Worm (Caenorhabditis elegans) whole organism, L1 larva: ENCODE data around the gene iscu-1.

ENCODE experiments used
- C16A3.4 ChIP-seq: fragments of 150-350 bp; optimal IDR thresholded peaks from 2 replicates; lab custom pipeline; 2014; ENCODE audit warnings: missing biosample characterization, missing genetic modification characterization
- F16B12.6 ChIP-seq: fragments of 150-350 bp; optimal IDR thresholded peaks from 2 replicates; lab custom pipeline; 2014; ENCODE audit warnings: missing biosample characterization, missing genetic modification characterization
- aly-2 ChIP-seq: fragments of 150-350 bp; optimal IDR thresholded peaks from 2 replicates; lab custom pipeline; 2014; ENCODE audit warnings: missing biosample characterization, missing genetic modification characterization
- blmp-1 ChIP-seq: fragments of 150-350 bp; optimal IDR thresholded peaks from 2 replicates; lab custom pipeline; 2014; ENCODE audit warnings: missing biosample characterization, missing genetic modification characterization
- ceh-88 ChIP-seq: fragments of 200-800 bp; sonication (Bioruptor generic); IDR thresholded peaks from 2 replicates; pipeline ENCODE4 v1.3.6; 2022; ENCODE audit warnings: missing genetic modification characterization, missing compliant biosample characterization
- ceh-90 ChIP-seq: sonication (generic microtip); optimal IDR thresholded peaks from 2 replicates; lab custom pipeline; 2016; ENCODE audit warnings: missing genetic modification characterization, missing compliant biosample characterization
- dpl-1 ChIP-seq, 3 experiments: fragments of 150-350 bp in 2 of 3; sonication (generic microtip) in 1 of 3; optimal IDR thresholded peaks; 2 replicates each; lab custom pipeline; 2014 to 2017; ENCODE audit warnings: missing biosample characterization in 3 of 3, missing genetic modification characterization in 3 of 3, missing genetic modification reagents in 3 of 3
- dsc-1 ChIP-seq: sonication (generic microtip); optimal IDR thresholded peaks from 2 replicates; lab custom pipeline; 2016; ENCODE audit warnings: mild to moderate bottlenecking, missing genetic modification characterization, missing compliant biosample characterization
- efl-1 ChIP-seq, 4 experiments: fragments of 150-350 bp; optimal IDR thresholded peaks in 3 of 4; peaks in 1 of 4; 1 replicate in 1 of 4; 2 replicates in 3 of 4; lab custom pipeline; 2014; ENCODE audit warnings: missing biosample characterization in 2 of 4, missing genetic modification characterization in 2 of 4, missing genetic modification reagents in 2 of 4
- efl-3 ChIP-seq: fragments of 200-800 bp; sonication (Bioruptor generic); optimal IDR thresholded peaks from 2 replicates; lab custom pipeline; 2018; ENCODE audit warnings: mild to moderate bottlenecking, missing genetic modification characterization, missing compliant biosample characterization
- egl-13 ChIP-seq: sonication (generic microtip); optimal IDR thresholded peaks from 2 replicates; lab custom pipeline; 2016; ENCODE audit warnings: missing genotype, missing genetic modification reagents, missing genetic modification characterization, missing compliant biosample characterization
- elt-3 ChIP-seq, 6 experiments: fragments of 150-350 bp in 1 of 6; sonication (generic microtip); optimal IDR thresholded peaks; 2 replicates each; lab custom pipeline; 2017 to 2018; ENCODE audit warnings: missing biosample characterization in 6 of 6, missing genetic modification characterization in 6 of 6, inconsistent platforms in 1 of 6
- fkh-10 ChIP-seq: sonication (generic microtip); optimal IDR thresholded peaks from 2 replicates; lab custom pipeline; 2017; ENCODE audit warnings: missing biosample characterization, missing genetic modification reagents, missing genetic modification characterization
- fkh-4 ChIP-seq: sonication (generic microtip); optimal IDR thresholded peaks from 2 replicates; lab custom pipeline; 2016; ENCODE audit warnings: missing compliant biosample characterization, missing genetic modification characterization, borderline replicate concordance
- fkh-8 ChIP-seq: sonication (generic microtip); optimal IDR thresholded peaks from 2 replicates; lab custom pipeline; 2016; ENCODE audit warnings: mild to moderate bottlenecking, missing genetic modification characterization, missing compliant biosample characterization
- fos-1 ChIP-seq: fragments of 150-350 bp; optimal IDR thresholded peaks from 2 replicates; lab custom pipeline; 2014; ENCODE audit warnings: missing biosample characterization, missing genetic modification characterization
- hpl-2 ChIP-seq: fragments of 150-350 bp; optimal IDR thresholded peaks from 2 replicates; lab custom pipeline; 2014; ENCODE audit warnings: missing biosample characterization, missing genetic modification reagents, missing genetic modification characterization
- irx-1 ChIP-seq: sonication (generic microtip); optimal IDR thresholded peaks from 2 replicates; lab custom pipeline; 2016; ENCODE audit warnings: missing genetic modification characterization, missing compliant biosample characterization
- jun-1 ChIP-seq: fragments of 150-350 bp; optimal IDR thresholded peaks from 2 replicates; lab custom pipeline; 2014; ENCODE audit warnings: missing biosample characterization, missing genetic modification reagents, missing genetic modification characterization
- lin-13 ChIP-seq: fragments of 150-350 bp; optimal IDR thresholded peaks from 2 replicates; lab custom pipeline; 2014; ENCODE audit warnings: missing biosample characterization, missing genetic modification reagents, missing genetic modification characterization
- lin-15B ChIP-seq: fragments of 150-350 bp; sonication (generic microtip); optimal IDR thresholded peaks from 3 replicates; lab custom pipeline; 2014; ENCODE audit warnings: missing biosample characterization, missing genetic modification characterization
- lin-35 ChIP-seq, 2 experiments: fragments of 150-350 bp; optimal IDR thresholded peaks; 2 replicates each; lab custom pipeline; 2014; ENCODE audit warnings: missing biosample characterization in 2 of 2, missing genetic modification characterization in 2 of 2, missing genetic modification reagents in 2 of 2
- lin-39 ChIP-seq: fragments of 150-350 bp; optimal IDR thresholded peaks from 2 replicates; lab custom pipeline; 2014; ENCODE audit warnings: missing biosample characterization, missing genetic modification reagents, missing genetic modification characterization
- mdl-1 ChIP-seq, 2 experiments: fragments of 150-350 bp; optimal IDR thresholded peaks; 2 replicates each; lab custom pipeline; 2014 to 2017; ENCODE audit warnings: missing biosample characterization in 2 of 2, missing genetic modification characterization in 2 of 2, inconsistent platforms in 1 of 2
- mef-2 ChIP-seq: fragments of 150-350 bp; optimal IDR thresholded peaks from 2 replicates; lab custom pipeline; 2014; ENCODE audit warnings: missing biosample characterization, missing genetic modification characterization
- mep-1 ChIP-seq: fragments of 150-350 bp; optimal IDR thresholded peaks from 2 replicates; lab custom pipeline; 2014; ENCODE audit warnings: missing biosample characterization, missing genetic modification characterization
- nhr-11 ChIP-seq: fragments of 150-350 bp; optimal IDR thresholded peaks from 2 replicates; lab custom pipeline; 2014; ENCODE audit warnings: missing biosample characterization, missing genetic modification characterization
- nhr-12 ChIP-seq: sonication (generic microtip); optimal IDR thresholded peaks from 2 replicates; lab custom pipeline; 2017; ENCODE audit warnings: missing biosample characterization, missing genetic modification characterization
- nhr-19 ChIP-seq: fragments of 200-800 bp; sonication (Bioruptor generic); conservative IDR thresholded peaks from 2 replicates; pipeline ENCODE4 v1.3.6; 2022; ENCODE audit warnings: missing genetic modification characterization, missing compliant biosample characterization
- nhr-20 ChIP-seq: sonication (generic microtip); optimal IDR thresholded peaks from 2 replicates; lab custom pipeline; 2016; ENCODE audit warnings: mild to moderate bottlenecking, missing genetic modification characterization, missing compliant biosample characterization
- nhr-237 ChIP-seq: fragments of 150-350 bp; optimal IDR thresholded peaks from 2 replicates; lab custom pipeline; 2014; ENCODE audit warnings: missing biosample characterization, missing genetic modification characterization
- nhr-47 ChIP-seq: sonication (generic microtip); optimal IDR thresholded peaks from 2 replicates; lab custom pipeline; 2016; ENCODE audit warnings: mild to moderate bottlenecking, missing genetic modification characterization, moderate library complexity, missing compliant biosample characterization
- nhr-71 ChIP-seq: sonication (generic microtip); optimal IDR thresholded peaks from 2 replicates; lab custom pipeline; 2016; ENCODE audit warnings: mild to moderate bottlenecking, missing genetic modification characterization, moderate library complexity, missing compliant biosample characterization
- nhr-76 ChIP-seq: sonication (generic microtip); optimal IDR thresholded peaks from 2 replicates; lab custom pipeline; 2017; ENCODE audit warnings: missing biosample characterization, missing genetic modification characterization
- nhr-77 ChIP-seq: fragments of 150-350 bp; optimal IDR thresholded peaks from 2 replicates; lab custom pipeline; 2014; ENCODE audit warnings: missing biosample characterization, missing genetic modification characterization
- nhr-84 ChIP-seq: sonication (generic microtip); optimal IDR thresholded peaks from 2 replicates; lab custom pipeline; 2017; ENCODE audit warnings: missing biosample characterization, missing genetic modification characterization
- nhr-90 ChIP-seq: sonication (generic microtip); optimal IDR thresholded peaks from 2 replicates; lab custom pipeline; 2016; ENCODE audit warnings: mild to moderate bottlenecking, missing genetic modification characterization, missing compliant biosample characterization; ENCODE audit not compliant: poor library complexity
- pag-3 ChIP-seq: sonication (generic microtip); optimal IDR thresholded peaks from 2 replicates; lab custom pipeline; 2017; ENCODE audit warnings: missing genetic modification characterization, mild to moderate bottlenecking, missing compliant biosample characterization, antibody characterized with exemption, borderline replicate concordance; ENCODE audit not compliant: insufficient read depth
- pax-3 ChIP-seq: fragments of 200-800 bp; sonication (Bioruptor generic); optimal IDR thresholded peaks from 2 replicates; lab custom pipeline; 2018; ENCODE audit warnings: mild to moderate bottlenecking, missing genetic modification characterization, moderate library complexity, missing compliant biosample characterization
- rnt-1 ChIP-seq: sonication (generic microtip); optimal IDR thresholded peaks from 2 replicates; lab custom pipeline; 2016; ENCODE audit warnings: mild to moderate bottlenecking, missing genetic modification characterization, moderate library complexity, missing compliant biosample characterization
- skn-1 ChIP-seq: fragments of 150-350 bp; optimal IDR thresholded peaks from 2 replicates; lab custom pipeline; 2014; ENCODE audit warnings: missing biosample characterization, missing genetic modification characterization
- snu-23 ChIP-seq: sonication (generic microtip); optimal IDR thresholded peaks from 2 replicates; lab custom pipeline; 2016; ENCODE audit warnings: missing genetic modification characterization, missing compliant biosample characterization
- sox-4 ChIP-seq: sonication (generic microtip); optimal IDR thresholded peaks from 2 replicates; lab custom pipeline; 2016; ENCODE audit warnings: missing genetic modification characterization, missing compliant biosample characterization
- sptf-1 ChIP-seq: fragments of 150-350 bp; optimal IDR thresholded peaks from 2 replicates; lab custom pipeline; 2014; ENCODE audit warnings: missing biosample characterization, missing genetic modification characterization
- swsn-7 ChIP-seq: sonication (generic microtip); optimal IDR thresholded peaks from 2 replicates; lab custom pipeline; 2016; ENCODE audit warnings: missing genetic modification characterization, missing compliant biosample characterization
- tbx-2 ChIP-seq: sonication (generic microtip); optimal IDR thresholded peaks from 2 replicates; lab custom pipeline; 2016; ENCODE audit warnings: missing genetic modification characterization, missing compliant biosample characterization
- unc-86 ChIP-seq: sonication (generic microtip); optimal IDR thresholded peaks from 2 replicates; lab custom pipeline; 2016; ENCODE audit warnings: missing genetic modification characterization, missing compliant biosample characterization
- vab-15 ChIP-seq: sonication (generic microtip); optimal IDR thresholded peaks from 2 replicates; lab custom pipeline; 2017; ENCODE audit warnings: missing genotype, mild to moderate bottlenecking, missing genetic modification characterization, missing compliant biosample characterization
- xbp-1 ChIP-seq: sonication (generic microtip); optimal IDR thresholded peaks from 2 replicates; lab custom pipeline; 2016; ENCODE audit warnings: missing genetic modification characterization, missing compliant biosample characterization
- zip-4 ChIP-seq: fragments of 200-800 bp; sonication (Bioruptor generic); optimal IDR thresholded peaks from 2 replicates; lab custom pipeline; 2018; ENCODE audit warnings: mild to moderate bottlenecking, missing genetic modification characterization, moderate library complexity, missing compliant biosample characterization
- ztf-11 ChIP-seq, 2 experiments: sonication (generic microtip); optimal IDR thresholded peaks; 2 replicates each; lab custom pipeline; 2016 to 2017; ENCODE audit warnings: missing genetic modification characterization in 2 of 2, missing biosample characterization in 1 of 2, missing compliant biosample characterization in 1 of 2

The iscu-1 gene

ce11 chrIV:13776745-13777144 is 7.0 kb upstream of the iscu-1 start:
- TF ChIP-seq vab-15 (no peak), efl-1 (optimal IDR thresholded peaks at IDR 0.05; lab: Kevin White, UChicago) (no peak), efl-1 (GFP tag; optimal IDR thresholded peaks at IDR 0.05 in 1 of 2; lab: Kevin White, UChicago) (peak in 1 of 2 experiments; percentile 68)
- TF ChIP-seq, all 84 proteins: peak for 1

DNA sequence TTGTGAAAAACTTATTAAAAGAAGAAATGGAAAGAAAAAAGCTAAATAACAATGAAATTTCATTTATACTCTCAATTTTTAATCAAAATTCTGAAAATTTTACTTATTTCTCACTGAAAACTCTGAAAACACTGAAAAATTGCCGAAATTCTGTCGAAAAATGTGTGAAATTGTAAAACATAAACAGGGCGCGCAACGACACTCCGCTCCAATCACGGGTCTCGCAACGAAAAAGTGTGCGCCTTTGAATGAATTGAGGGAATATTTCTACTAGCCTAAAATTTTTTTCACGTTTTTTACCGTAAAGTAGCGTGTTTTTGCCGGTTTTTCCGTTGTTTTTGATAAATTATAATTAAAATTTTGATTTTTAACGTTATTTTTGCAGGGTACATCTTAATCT is 6.3 kb upstream of the iscu-1 start, which contains the start of gene rpl-18:
Gene rpl-18, plus strand, starts transcription at position 386 of the 400 bp plus-strand sequence.
- TF ChIP-seq efl-3 (GFP tag; lab: Kevin White, UChicago) (no peak), lin-35 (GFP tag; optimal IDR thresholded peaks at IDR 0.05; lab: Kevin White, UChicago) (peak; percentile 80 to 90), nhr-90 (tag; lab: Kevin White, UChicago) (peak; percentile 67), ceh-90 (tag; lab: Kevin White, UChicago) (no peak), zip-4 (GFP tag; lab: Kevin White, UChicago) (no peak), swsn-7 (tag; lab: Kevin White, UChicago) (peak; percentile 71), dsc-1 (tag; lab: Kevin White, UChicago) (peak; percentile 53), nhr-19 (GFP tag; lab: Robert Waterston, UW) (peak; percentile 62), nhr-71 (tag; lab: Kevin White, UChicago) (peak; percentile 82), aly-2 (tag; lab: Kevin White, UChicago) (peak; percentile 3), fos-1 (tag; lab: Kevin White, UChicago) (peak; percentile 49), egl-13 (peak; percentile 48), F16B12.6 (tag; lab: Kevin White, UChicago) (peak; percentile 66), dpl-1 (GFP tag; optimal IDR thresholded peaks at IDR 0.05; lab: Kevin White, UChicago) (peak; percentile 74 to 84 (median 80)), tbx-2 (tag; lab: Kevin White, UChicago) (peak; percentile 72), mep-1 (tag; lab: Kevin White, UChicago) (peak; percentile 85), snu-23 (GFP tag; lab: Kevin White, UChicago) (peak; percentile 87), ceh-88 (GFP tag; lab: Robert Waterston, UW) (no peak), rnt-1 (tag; lab: Kevin White, UChicago) (peak; percentile 80), C16A3.4 (tag; lab: Kevin White, UChicago) (peak; percentile 83), jun-1 (tag; lab: Kevin White, UChicago) (peak; percentile 50), pax-3 (peak; percentile 25), irx-1 (tag; lab: Kevin White, UChicago) (peak; percentile 59), lin-13 (GFP tag; lab: Kevin White, UChicago) (peak; percentile 76), nhr-12 (no peak), ztf-11 (tag; optimal IDR thresholded peaks at IDR 0.05; lab: Kevin White, UChicago) (no peak), nhr-76 (no peak), fkh-8 (peak; percentile 69), fkh-4 (tag; lab: Kevin White, UChicago) (no peak), mdl-1 (tag; optimal IDR thresholded peaks at IDR 0.05; lab: Kevin White, UChicago) (peak in 1 of 2 experiments; percentile 69), blmp-1 (tag; lab: Kevin White, UChicago) (peak; percentile 57), nhr-11 (tag; lab: Kevin White, UChicago) (no peak), pag-3 (tag; lab: Kevin White, UChicago) (no peak), vab-15 (peak; percentile 51), nhr-47 (tag; lab: Kevin White, UChicago) (peak; percentile 79), hpl-2 (GFP tag; lab: Kevin White, UChicago) (no peak), nhr-20 (peak; percentile 73), elt-3 (tag; optimal IDR thresholded peaks at IDR 0.05; lab: Kevin White, UChicago) (peak in 2 of 6 experiments; percentile 60 to 87), sptf-1 (tag; lab: Kevin White, UChicago) (no peak), mef-2 (tag; lab: Kevin White, UChicago) (no peak), nhr-237 (tag; lab: Kevin White, UChicago) (peak; percentile 38), nhr-84 (no peak), unc-86 (tag; lab: Kevin White, UChicago) (peak; percentile 54), skn-1 (tag; lab: Kevin White, UChicago) (peak; percentile 82), xbp-1 (peak; percentile 80), lin-15B (tag; lab: Kevin White, UChicago) (peak; percentile 95), sox-4 (tag; lab: Kevin White, UChicago) (peak; percentile 47), fkh-10 (GFP tag; lab: Kevin White, UChicago) (peak; percentile 48), nhr-77 (tag; lab: Kevin White, UChicago) (peak; percentile 58), lin-39 (tag; lab: Kevin White, UChicago) (peak; percentile 29)
